Fruit fly (Drosophila melanogaster) Kc167 (cell line): Measurements from ENCODE around the gene Cph.

Experiments
- Myc ChIP-seq: fragments of >200 bp; optimal IDR thresholded peaks from 2 replicates; lab custom pipeline; 2017; ENCODE audit warnings: missing external identifiers
- Sin3A ChIP-seq: fragments of >200 bp; optimal IDR thresholded peaks from 2 replicates; lab custom pipeline; 2018; ENCODE audit warnings: missing external identifiers
- h ChIP-seq: fragments of >200 bp; optimal IDR thresholded peaks from 3 replicates; lab custom pipeline; 2018; ENCODE audit warnings: missing external identifiers
- insv ChIP-seq: fragments of >200 bp; optimal IDR thresholded peaks from 3 replicates; lab custom pipeline; 2018; ENCODE audit warnings: missing external identifiers
- psq ChIP-seq: fragments of >200 bp; optimal IDR thresholded peaks from 2 replicates; lab custom pipeline; 2017; ENCODE audit warnings: missing external identifiers
- ttk ChIP-seq: sonication (Bioruptor generic); optimal IDR thresholded peaks from 2 replicates; lab custom pipeline; 2017; ENCODE audit warnings: missing external identifiers

The Cph gene

DNA sequence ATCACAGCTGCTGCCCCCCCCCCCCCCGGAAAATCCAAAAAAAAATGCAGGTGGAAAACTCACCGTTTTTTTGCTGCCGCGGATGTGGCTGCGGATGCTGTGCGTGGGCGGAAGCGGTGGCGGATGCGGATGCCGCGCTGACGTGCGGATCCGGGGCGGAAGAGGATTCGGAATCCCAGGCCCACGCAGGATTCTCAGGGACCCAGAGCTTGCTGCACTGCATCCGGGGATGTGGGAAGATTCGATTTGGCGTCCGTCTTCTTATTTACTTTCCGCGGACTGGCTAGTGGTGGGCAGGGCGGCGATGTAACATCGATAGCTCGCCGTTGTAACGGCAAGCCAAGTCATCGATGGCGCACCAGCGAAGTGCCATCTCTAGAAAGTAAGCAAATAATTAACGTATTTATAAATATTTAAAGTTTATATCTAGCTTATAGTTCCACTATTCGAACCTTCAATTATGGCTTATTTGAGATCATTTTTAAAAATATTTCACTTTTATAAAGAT, 35.5 kb upstream of the Cph start, which contains the start of gene CG4615:
Gene CG4615, minus strand, starts transcription at position 288 of the 508 bp plus-strand sequence.
- TF ChIP-seq insv (no peak), Myc (lab: Kevin White, UChicago) (no peak), h (lab: Kevin White, UChicago) (no peak)

dm6 chrX:7104400-7105068, 33.0 kb upstream of the Cph start, which contains the start of the genes CG4617 and CG8300:
CG4617 (minus strand) TSS chrX:7104491.
CG8300 (plus strand) TSS chrX:7104885.
- TF ChIP-seq Sin3A (lab: Kevin White, UChicago) = no peak
- TF ChIP-seq h (lab: Kevin White, UChicago) = no peak
- no peak for TF ChIP-seq ttk (lab: Kevin White, UChicago)
- no peak for TF ChIP-seq psq (lab: Kevin White, UChicago)
- no peak for TF ChIP-seq insv
- TF ChIP-seq Myc (lab: Kevin White, UChicago) = no peak

DNA sequence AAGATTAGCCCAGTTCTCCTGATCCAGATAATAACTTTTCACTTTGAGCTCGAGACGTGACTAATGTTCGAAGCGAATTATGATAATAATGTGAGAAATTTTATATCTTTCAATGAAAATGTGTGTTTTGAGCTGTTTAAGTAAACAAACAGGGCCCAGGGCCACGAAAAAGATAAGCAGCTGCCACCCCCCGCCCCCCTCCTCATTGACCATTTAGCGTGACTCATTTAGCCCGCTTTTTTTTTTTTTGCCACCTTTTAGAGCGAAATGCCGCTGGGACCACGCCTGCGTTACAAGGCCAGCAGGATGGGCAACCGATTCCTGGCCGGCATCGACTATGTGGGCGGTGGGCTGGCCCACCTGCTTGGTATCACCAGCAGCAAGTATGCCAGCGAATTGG, 32.0 kb upstream of the Cph start:
- TF ChIP-seq Sin3A (lab: Kevin White, UChicago) = no peak
- TF ChIP-seq ttk (lab: Kevin White, UChicago) = no peak
- no peak for TF ChIP-seq psq (lab: Kevin White, UChicago)
- no peak for TF ChIP-seq Myc (lab: Kevin White, UChicago)

dm6 chrX:7109793-7110606, 27.5 kb upstream of the Cph start, which contains the start of gene fz4:
fz4 (minus strand) TSS chrX:7110321.
- no peak for TF ChIP-seq h (lab: Kevin White, UChicago)
- no peak for TF ChIP-seq ttk (lab: Kevin White, UChicago)
- no peak for TF ChIP-seq insv
- TF ChIP-seq Myc (lab: Kevin White, UChicago) = no peak
- TF ChIP-seq psq (lab: Kevin White, UChicago) = no peak
- TF ChIP-seq Sin3A (lab: Kevin White, UChicago) = no peak

dm6 chrX:7110890-7111289, 26.6 kb upstream of the Cph start:
- TF ChIP-seq h (lab: Kevin White, UChicago) (no peak), Myc (lab: Kevin White, UChicago) (no peak), insv (no peak), ttk (lab: Kevin White, UChicago) (no peak), Sin3A (lab: Kevin White, UChicago) (no peak), psq (lab: Kevin White, UChicago) (no peak)

DNA sequence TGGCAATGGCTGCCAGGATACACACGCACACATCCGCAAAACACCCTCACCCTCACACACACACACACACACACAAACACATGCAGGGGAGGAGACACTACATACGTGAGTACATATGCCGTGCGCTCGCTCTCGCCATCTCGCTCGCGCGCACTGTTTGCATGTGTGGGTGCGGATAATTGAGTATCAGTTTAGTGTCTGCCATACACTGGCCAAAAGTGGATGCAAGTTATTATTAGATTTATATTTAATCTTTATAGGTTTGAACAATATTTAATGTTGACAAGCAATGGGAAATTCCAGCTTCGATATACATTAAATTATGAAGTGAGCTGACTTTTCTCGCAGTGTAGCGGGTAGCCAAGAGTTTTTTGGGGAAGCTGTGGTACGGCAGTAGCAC, 19.8 kb upstream of the Cph start:
- no peak for TF ChIP-seq Sin3A (lab: Kevin White, UChicago)
- TF ChIP-seq ttk (lab: Kevin White, UChicago) = no peak
- TF ChIP-seq insv = no peak
- no peak for TF ChIP-seq h (lab: Kevin White, UChicago)
- TF ChIP-seq Myc (lab: Kevin White, UChicago) = no peak
- TF ChIP-seq psq (lab: Kevin White, UChicago) = no peak

dm6 chrX:7120168-7120567, 17.4 kb upstream of the Cph start:
- TF ChIP-seq Sin3A (lab: Kevin White, UChicago) (no peak), insv (no peak), ttk (lab: Kevin White, UChicago) (no peak), h (lab: Kevin White, UChicago) (no peak), psq (lab: Kevin White, UChicago) (no peak), Myc (lab: Kevin White, UChicago) (no peak)

- TF ChIP-seq insv = no peak
- no peak for TF ChIP-seq Sin3A (lab: Kevin White, UChicago)
- no peak for TF ChIP-seq h (lab: Kevin White, UChicago)
- TF ChIP-seq ttk (lab: Kevin White, UChicago) = no peak
- no peak for TF ChIP-seq psq (lab: Kevin White, UChicago)
- TF ChIP-seq Myc (lab: Kevin White, UChicago) = no peak
Measured at dm6 chrX:7122002-7122401, 15.5 kb upstream of the Cph start.

DNA sequence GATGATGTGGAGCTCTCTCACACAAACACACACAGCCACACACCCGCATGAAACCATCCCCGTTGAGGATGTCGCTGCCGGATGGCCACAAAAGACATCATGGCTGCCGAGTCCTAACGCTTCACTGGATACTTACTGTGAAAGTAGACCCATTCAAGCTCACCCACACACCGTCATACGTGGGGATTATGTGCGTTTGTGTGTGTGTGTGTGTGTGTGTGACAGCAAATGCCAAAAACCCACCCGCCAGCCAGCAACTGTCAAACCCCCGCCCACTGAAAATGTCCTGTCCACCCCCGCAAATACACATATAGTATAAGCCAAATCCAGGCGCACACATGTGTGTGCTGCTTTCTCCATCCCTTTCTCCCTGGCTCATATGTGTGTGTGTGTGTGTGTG, 13.0 kb upstream of the Cph start:
- TF ChIP-seq insv (no peak), ttk (lab: Kevin White, UChicago) (no peak), h (lab: Kevin White, UChicago) (no peak), psq (lab: Kevin White, UChicago) (no peak), Sin3A (lab: Kevin White, UChicago) (no peak), Myc (lab: Kevin White, UChicago) (no peak)

dm6 chrX:7139952-7140351, 2.4 kb downstream of the Cph start:
- TF ChIP-seq Myc (lab: Kevin White, UChicago) (no peak), psq (lab: Kevin White, UChicago) (no peak), insv (no peak)

dm6 chrX:7141753-7142152, 4.2 kb downstream of the Cph start:
- TF ChIP-seq insv (no peak), h (lab: Kevin White, UChicago) (no peak), Myc (lab: Kevin White, UChicago) (no peak), psq (lab: Kevin White, UChicago) (no peak), Sin3A (lab: Kevin White, UChicago) (no peak), ttk (lab: Kevin White, UChicago) (no peak)
